Worm (Caenorhabditis elegans): ENCODE data around the gene ocr-1.

The ocr-1 gene

DNA sequence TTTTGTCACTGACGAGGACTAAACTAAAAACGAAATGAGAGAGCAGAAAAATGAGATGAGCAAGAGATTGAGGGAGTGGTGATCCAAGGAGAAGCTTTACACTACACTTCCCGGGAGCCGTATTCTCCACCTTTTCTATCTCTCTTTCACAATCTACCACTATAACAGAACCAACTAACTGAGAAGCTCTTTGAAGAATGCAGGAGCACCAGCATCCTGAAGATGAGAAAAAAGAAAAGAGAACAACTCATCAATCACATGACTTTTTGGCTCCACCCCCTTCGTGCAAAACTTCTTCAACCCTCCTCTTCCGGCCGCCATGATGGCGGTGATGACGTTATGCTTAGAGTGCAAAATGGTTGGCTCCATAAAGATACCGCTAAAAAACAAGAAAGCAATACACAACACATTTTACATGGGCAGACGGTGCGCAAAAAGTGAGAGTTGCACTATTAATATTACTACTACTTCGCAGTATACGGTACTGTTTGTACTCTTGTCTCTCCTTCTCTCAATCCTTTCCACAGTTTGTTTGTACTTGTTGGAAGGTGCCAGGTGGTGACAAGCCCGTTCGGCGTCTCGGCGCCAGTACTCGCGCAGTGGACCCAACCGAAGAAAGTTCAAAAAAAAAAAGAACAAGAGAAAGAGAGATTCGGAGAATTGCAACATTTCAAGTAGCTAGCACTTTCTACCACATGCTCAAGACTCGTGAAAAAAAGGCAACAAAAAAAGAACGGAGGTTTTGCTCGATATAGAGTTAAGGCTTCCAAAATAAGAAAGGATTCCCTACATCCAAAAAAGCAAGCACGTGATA, 44.9 kb upstream of the ocr-1 start:
- TF ChIP-seq hlh-11 (tag; optimal IDR thresholded peaks at IDR 0.05) = peak; percentile 6
- no peak for TF ChIP-seq nhr-102 (tag; optimal IDR thresholded peaks at IDR 0.05)
- peak in 1 of 2 experiments; percentile 92 for TF ChIP-seq unc-62 (GFP tag; optimal IDR thresholded peaks at IDR 0.05 in 1 of 2)
- no peak for TF ChIP-seq unc-62 (tag; optimal IDR thresholded peaks at IDR 0.05)
- 0 out of 2 replicates have a peak, but pooled peaks have one; percentile 60 for TF ChIP-seq pha-4 (GFP tag; IDR thresholded peaks at IDR 0.05)
- no peak for TF ChIP-seq pha-4 (tag; optimal IDR thresholded peaks at IDR 0.05)
- peak; percentile 47 for TF ChIP-seq mep-1 (tag; optimal IDR thresholded peaks at IDR 0.05)
- TF ChIP-seq F26F4.8 (GFP tag; conservative IDR thresholded peaks at IDR 0.05) = no peak
- no peak for TF ChIP-seq nhr-77 (tag; optimal IDR thresholded peaks at IDR 0.05)
- TF ChIP-seq ztf-7 (tag; optimal IDR thresholded peaks at IDR 0.05) = no peak
- no peak for TF ChIP-seq mdt-29 (GFP tag; IDR thresholded peaks at IDR 0.05)
- TF ChIP-seq zag-1 (tag; optimal IDR thresholded peaks at IDR 0.05) = no peak
- TF ChIP-seq dmd-6 (GFP tag; IDR thresholded peaks at IDR 0.05) = peak; percentile 19; the same call in 1 of the 2 replicates
- peak; percentile 76 for TF ChIP-seq nhr-11 (tag; optimal IDR thresholded peaks at IDR 0.05)
- no peak for TF ChIP-seq ceh-28 (tag; optimal IDR thresholded peaks at IDR 0.05)
- TF ChIP-seq daf-12 (tag; optimal IDR thresholded peaks at IDR 0.05) = no peak
- TF ChIP-seq hlh-30 (tag; optimal IDR thresholded peaks at IDR 0.05; ENCODE audit: insufficient read depth) = peak; percentile 70
- TF ChIP-seq lsy-2 (tag; optimal IDR thresholded peaks at IDR 0.05) = no peak
- peak; percentile 2 for TF ChIP-seq nhr-28 (tag; optimal IDR thresholded peaks at IDR 0.05)
- TF ChIP-seq ZK337.2 (GFP tag; IDR thresholded peaks at IDR 0.05) = no peak
- no peak for TF ChIP-seq nhr-48 (tag; optimal IDR thresholded peaks at IDR 0.05)
- TF ChIP-seq aha-1 (tag) = peak; percentile 80
- no peak for TF ChIP-seq tag-97 (GFP tag; IDR thresholded peaks at IDR 0.05)
- no peak for TF ChIP-seq jun-1 (tag; optimal IDR thresholded peaks at IDR 0.05)
- TF ChIP-seq T26A8.4 (GFP tag; IDR thresholded peaks at IDR 0.05) = no peak
- TF ChIP-seq dmd-9 (GFP tag; IDR thresholded peaks at IDR 0.05) = no peak

- TF ChIP-seq nhr-77 (tag; optimal IDR thresholded peaks at IDR 0.05) (peak; percentile 71), hlh-30 (tag; optimal IDR thresholded peaks at IDR 0.05; ENCODE audit: insufficient read depth) (peak; percentile 98), hif-1 (tag; optimal IDR thresholded peaks at IDR 0.05) (peak in 1 of 2 experiments; percentile 60), fos-1 (tag; optimal IDR thresholded peaks at IDR 0.05) (peak; percentile 45), tra-1 (GFP tag; IDR thresholded peaks at IDR 0.05) (peak; percentile 69; the same call in 1 of the 2 replicates), dpl-1 (GFP tag; optimal IDR thresholded peaks at IDR 0.05) (peak; percentile 22), php-3 (GFP tag; IDR thresholded peaks at IDR 0.05) (no peak), lin-1 (GFP tag; IDR thresholded peaks at IDR 0.05) (peak; percentile 40; the same call in 1 of the 2 replicates), mep-1 (tag; optimal IDR thresholded peaks at IDR 0.05) (peak; percentile 71), unc-62 (GFP tag; optimal IDR thresholded peaks at IDR 0.05 in 1 of 2) (peak in 1 of 2 experiments; percentile 87), unc-62 (tag; optimal IDR thresholded peaks at IDR 0.05) (no peak), cey-2 (tag; optimal IDR thresholded peaks at IDR 0.05; ENCODE audit: borderline replicate concordance, insufficient read depth) (peak; percentile 76), lin-39 (tag; optimal IDR thresholded peaks at IDR 0.05) (no peak), gei-8 (GFP tag; optimal IDR thresholded peaks at IDR 0.05) (no peak), ceh-82 (tag; optimal IDR thresholded peaks at IDR 0.05) (no peak), ztf-7 (tag; optimal IDR thresholded peaks at IDR 0.05) (peak; percentile 44), R02D3.7 (tag; optimal IDR thresholded peaks at IDR 0.05) (no peak), saeg-2 (GFP tag; IDR thresholded peaks at IDR 0.05) (0 out of 2 replicates have a peak, but pooled peaks have one; percentile 7), daf-16 (GFP tag; optimal IDR thresholded peaks at IDR 0.05) (no peak), daf-16 (tag; optimal IDR thresholded peaks at IDR 0.05) (peak; percentile 54), lsy-2 (tag; optimal IDR thresholded peaks at IDR 0.05) (peak in 1 of 2 experiments; percentile 48), duxl-1 (tag; optimal IDR thresholded peaks at IDR 0.05; ENCODE audit: poor library complexity) (no peak), pha-4 (GFP tag; IDR thresholded peaks at IDR 0.05) (0 out of 2 replicates have a peak, but pooled peaks have one; percentile 3), pha-4 (tag; optimal IDR thresholded peaks at IDR 0.05) (no peak), mdl-1 (tag; optimal IDR thresholded peaks at IDR 0.05) (peak; percentile 44 to 82), nhr-102 (tag; optimal IDR thresholded peaks at IDR 0.05) (peak; percentile 0), jun-1 (tag; optimal IDR thresholded peaks at IDR 0.05) (peak; percentile 25), lim-7 (GFP tag; IDR thresholded peaks at IDR 0.05) (no peak), daf-19 (GFP tag; conservative IDR thresholded peaks at IDR 0.05) (no peak), dve-1 (tag; optimal IDR thresholded peaks at IDR 0.05; ENCODE audit: insufficient read depth) (peak; percentile 83), ceh-32 (tag; optimal IDR thresholded peaks at IDR 0.05; ENCODE audit: poor library complexity) (no peak), rbr-2 (tag; optimal IDR thresholded peaks at IDR 0.05) (peak; percentile 14), dmd-6 (GFP tag; IDR thresholded peaks at IDR 0.05) (peak; percentile 78), nhr-28 (tag; optimal IDR thresholded peaks at IDR 0.05) (peak; percentile 98)
Measured at ce11 chrV:10719833-10720170, 44.4 kb upstream of the ocr-1 start.
